Fruit fly (Drosophila melanogaster) whole organism, embryonic: ENCODE results near the gene SrpRbeta.

Source experiments
- CG10209 ChIP-seq: fragments of 200-800 bp; sonication (Bioruptor generic); optimal IDR thresholded peaks from 3 replicates; lab custom pipeline; 2017; ENCODE audit warnings: missing biosample characterization, mild to moderate bottlenecking, missing genetic modification characterization, missing genetic modification reagents
- CG10979 ChIP-seq: fragments of 200-800 bp; sonication (Bioruptor generic); optimal IDR thresholded peaks from 2 replicates; lab custom pipeline; 2018; ENCODE audit warnings: missing biosample characterization, mild to moderate bottlenecking, missing genetic modification characterization, moderate library complexity
- CG11723 ChIP-seq: fragments of 200-800 bp; sonication (Bioruptor generic); optimal IDR thresholded peaks from 2 replicates; lab custom pipeline; 2017; ENCODE audit warnings: missing biosample characterization, mild to moderate bottlenecking, missing genetic modification characterization
- CG14014 ChIP-seq: fragments of 200-800 bp; sonication (Bioruptor generic); IDR thresholded peaks from 2 replicates; pipeline ENCODE4 v1.3.6; 2022; ENCODE audit warnings: missing biosample characterization, missing genetic modification characterization
- CG15269 ChIP-seq: fragments of 200-800 bp; sonication (Bioruptor generic); optimal IDR thresholded peaks from 2 replicates; lab custom pipeline; 2018; ENCODE audit warnings: missing biosample characterization, mild to moderate bottlenecking, missing genetic modification characterization, moderate library complexity
- CG17829 ChIP-seq: fragments of 200-800 bp; optimal IDR thresholded peaks from 2 replicates; lab custom pipeline; 2019; ENCODE audit warnings: missing biosample characterization, mild to moderate bottlenecking, missing genetic modification characterization, moderate library complexity
- CG18619 ChIP-seq: fragments of 200-800 bp; sonication (Bioruptor generic); optimal IDR thresholded peaks from 3 replicates; lab custom pipeline; 2017; ENCODE audit warnings: missing biosample characterization, mild to moderate bottlenecking, missing genetic modification characterization
- CG2116 ChIP-seq: fragments of 200-800 bp; sonication (Bioruptor generic); optimal IDR thresholded peaks from 3 replicates; lab custom pipeline; 2018; ENCODE audit warnings: missing biosample characterization, mild to moderate bottlenecking, missing genetic modification characterization
- CG2120 ChIP-seq: fragments of 200-800 bp; sonication (Bioruptor generic); optimal IDR thresholded peaks from 3 replicates; lab custom pipeline; 2016; ENCODE audit warnings: missing biosample characterization, missing genetic modification characterization
- CG3281 ChIP-seq: fragments of 200-800 bp; sonication (Bioruptor generic); optimal IDR thresholded peaks from 3 replicates; lab custom pipeline; 2017; ENCODE audit warnings: missing biosample characterization, mild to moderate bottlenecking, missing genetic modification characterization
- CG4282 ChIP-seq: fragments of 200-800 bp; sonication (Bioruptor generic); optimal IDR thresholded peaks from 2 replicates; lab custom pipeline; 2016; ENCODE audit warnings: missing biosample characterization, missing genetic modification characterization
- CG5180 ChIP-seq: fragments of 200-800 bp; sonication (Bioruptor generic); optimal IDR thresholded peaks from 3 replicates; lab custom pipeline; 2017; ENCODE audit warnings: missing biosample characterization, missing genetic modification characterization, mild to moderate bottlenecking, moderate library complexity, missing genetic modification reagents
- CG6791 ChIP-seq: fragments of 200-800 bp; sonication (Bioruptor generic); IDR thresholded peaks from 3 replicates; pipeline ENCODE4 v1.3.6; 2022; ENCODE audit warnings: missing biosample characterization, missing genetic modification characterization; ENCODE audit not compliant: partially characterized antibody
- CG7357 ChIP-seq: fragments of 200-800 bp; sonication (Bioruptor generic); IDR thresholded peaks from 3 replicates; pipeline ENCODE4 v1.3.6; 2022; ENCODE audit warnings: missing biosample characterization, missing genetic modification characterization
- CG7839 ChIP-seq: fragments of 200-800 bp; sonication (Bioruptor generic); optimal IDR thresholded peaks from 3 replicates; lab custom pipeline; 2018; ENCODE audit warnings: missing biosample characterization, mild to moderate bottlenecking, missing genetic modification characterization, moderate library complexity
- CG9876 ChIP-seq: fragments of 200-800 bp; sonication (Bioruptor generic); optimal IDR thresholded peaks from 2 replicates; lab custom pipeline; 2016; ENCODE audit warnings: missing biosample characterization, missing genetic modification characterization
- Dek ChIP-seq: fragments of 200-800 bp; sonication (Bioruptor generic); optimal IDR thresholded peaks from 3 replicates; lab custom pipeline; 2019; ENCODE audit warnings: missing biosample characterization, mild to moderate bottlenecking, missing genetic modification characterization, moderate library complexity
- Ets97D ChIP-seq: fragments of 200-800 bp; sonication (Bioruptor generic); optimal IDR thresholded peaks from 3 replicates; lab custom pipeline; 2016; ENCODE audit warnings: missing biosample characterization, missing genetic modification characterization
- Fer2 ChIP-seq: fragments of 200-800 bp; sonication (Bioruptor generic); optimal IDR thresholded peaks from 2 replicates; lab custom pipeline; 2018; ENCODE audit warnings: missing biosample characterization, mild to moderate bottlenecking, missing genetic modification characterization, moderate library complexity
- GATAe ChIP-seq: fragments of 200-800 bp; sonication (Bioruptor generic); conservative IDR thresholded peaks from 2 replicates; pipeline ENCODE4 v1.3.6; 2022; ENCODE audit warnings: missing biosample characterization, missing genetic modification characterization
- Hmx ChIP-seq: fragments of 200-800 bp; sonication (Bioruptor generic); optimal IDR thresholded peaks from 2 replicates; lab custom pipeline; 2016; ENCODE audit warnings: missing biosample characterization, missing genetic modification characterization
- Hr51 ChIP-seq, 2 experiments: fragments of 200-800 bp; sonication (Bioruptor generic); optimal IDR thresholded peaks; 2 replicates in 1 of 2; 3 replicates in 1 of 2; lab custom pipeline; 2016 to 2018; ENCODE audit warnings: missing biosample characterization in 2 of 2, missing genetic modification characterization in 2 of 2, mild to moderate bottlenecking in 1 of 2, moderate library complexity in 1 of 2
- Lpt ChIP-seq: fragments of >200 bp; optimal IDR thresholded peaks from 2 replicates; lab custom pipeline; 2018; ENCODE audit warnings: missing biosample characterization, missing genetic modification characterization
- Mrtf ChIP-seq: fragments of 200-800 bp; sonication (Bioruptor generic); IDR thresholded peaks from 3 replicates; pipeline ENCODE4 v1.3.6; 2022; ENCODE audit warnings: missing biosample characterization, missing genetic modification characterization
- NFAT ChIP-seq: fragments of 200-800 bp; sonication (Bioruptor generic); IDR thresholded peaks from 2 replicates; pipeline ENCODE4 v1.3.6; 2022; ENCODE audit warnings: missing biosample characterization, missing genetic modification characterization
- Optix ChIP-seq: fragments of 200-800 bp; sonication (Bioruptor generic); IDR thresholded peaks from 3 replicates; pipeline ENCODE4 v1.3.6; 2022; ENCODE audit warnings: missing biosample characterization, missing genetic modification characterization
- Rx ChIP-seq: fragments of 200-800 bp; sonication (Bioruptor generic); IDR thresholded peaks from 2 replicates; pipeline ENCODE4 v1.3.6; 2022; ENCODE audit warnings: missing biosample characterization, missing genetic modification characterization
- Scr ChIP-seq: fragments of 200-800 bp; sonication (Bioruptor generic); IDR thresholded peaks from 2 replicates; pipeline ENCODE4 v1.3.6; 2022; ENCODE audit warnings: missing biosample characterization, missing genetic modification characterization; ENCODE audit not compliant: partially characterized antibody
- bcd ChIP-seq: fragments of 200-800 bp; sonication (Bioruptor generic); optimal IDR thresholded peaks from 2 replicates; lab custom pipeline; 2017; ENCODE audit warnings: missing biosample characterization, mild to moderate bottlenecking, missing genetic modification characterization
- bigmax ChIP-seq: fragments of 200-800 bp; sonication (Bioruptor generic); optimal IDR thresholded peaks from 2 replicates; lab custom pipeline; 2018; ENCODE audit warnings: missing biosample characterization, mild to moderate bottlenecking, missing genetic modification characterization
- croc ChIP-seq: fragments of 200-800 bp; sonication (Bioruptor generic); conservative IDR thresholded peaks from 3 replicates; pipeline ENCODE4 v1.3.6; 2022; ENCODE audit warnings: missing biosample characterization, missing genetic modification characterization
- eve ChIP-seq, 2 experiments: fragments of >200 bp; optimal IDR thresholded peaks; 2 replicates each; lab custom pipeline; 2017; ENCODE audit warnings: missing biosample characterization in 2 of 2, missing genetic modification characterization in 2 of 2
- ewg ChIP-seq: fragments of 200-800 bp; sonication (Bioruptor generic); optimal IDR thresholded peaks from 3 replicates; lab custom pipeline; 2017; ENCODE audit warnings: mild to moderate bottlenecking, missing biosample characterization, missing genetic modification reagents, missing genetic modification characterization
- fd102C ChIP-seq: fragments of 200-800 bp; sonication (Bioruptor generic); optimal IDR thresholded peaks from 2 replicates; lab custom pipeline; 2018; ENCODE audit warnings: missing biosample characterization, mild to moderate bottlenecking, missing genetic modification characterization, moderate library complexity
- fu2 ChIP-seq: fragments of 200-800 bp; sonication (Bioruptor generic); optimal IDR thresholded peaks from 2 replicates; lab custom pipeline; 2016; ENCODE audit warnings: missing biosample characterization, missing genetic modification characterization
- gem ChIP-seq: fragments of 200-800 bp; sonication (Bioruptor generic); optimal IDR thresholded peaks from 2 replicates; lab custom pipeline; 2019; ENCODE audit warnings: missing biosample characterization, mild to moderate bottlenecking, missing genetic modification characterization, moderate library complexity
- grau ChIP-seq: fragments of 200-800 bp; optimal IDR thresholded peaks from 3 replicates; lab custom pipeline; 2019; ENCODE audit warnings: missing biosample characterization, mild to moderate bottlenecking, missing genetic modification characterization, moderate library complexity
- gt ChIP-seq: fragments of 200-800 bp; sonication (Bioruptor generic); IDR thresholded peaks from 2 replicates; pipeline ENCODE4 v1.3.6; 2022; ENCODE audit warnings: missing biosample characterization, missing genetic modification characterization
- lbe ChIP-seq: fragments of 200-800 bp; sonication (Bioruptor generic); optimal IDR thresholded peaks from 2 replicates; lab custom pipeline; 2016; ENCODE audit warnings: missing biosample characterization, mild to moderate bottlenecking, missing genetic modification characterization
- nerfin-2 ChIP-seq: fragments of 200-800 bp; sonication (Bioruptor generic); IDR thresholded peaks from 2 replicates; pipeline ENCODE4 v1.3.6; 2022; ENCODE audit warnings: missing biosample characterization, missing genetic modification characterization; ENCODE audit not compliant: partially characterized antibody
- odd ChIP-seq: fragments of 200-800 bp; sonication (Bioruptor generic); optimal IDR thresholded peaks from 2 replicates; lab custom pipeline; 2017; ENCODE audit warnings: missing biosample characterization, mild to moderate bottlenecking, missing genetic modification characterization
- pb ChIP-seq: fragments of 200-800 bp; sonication (Bioruptor generic); optimal IDR thresholded peaks from 3 replicates; lab custom pipeline; 2016; ENCODE audit warnings: missing biosample characterization, missing genetic modification characterization
- ranshi ChIP-seq: fragments of 200-800 bp; sonication (Bioruptor generic); IDR thresholded peaks from 2 replicates; pipeline ENCODE4 v1.3.6; 2022; ENCODE audit warnings: missing biosample characterization, missing genetic modification characterization
- seq ChIP-seq: fragments of 200-800 bp; sonication (Bioruptor generic); IDR thresholded peaks from 2 replicates; pipeline ENCODE4 v1.3.6; 2022; ENCODE audit warnings: missing biosample characterization, missing genetic modification characterization
- shn ChIP-seq: fragments of 200-800 bp; sonication (Bioruptor generic); optimal IDR thresholded peaks from 3 replicates; lab custom pipeline; 2016; ENCODE audit warnings: missing biosample characterization, missing genetic modification characterization
- slp2 ChIP-seq: fragments of 200-800 bp; sonication (Bioruptor generic); optimal IDR thresholded peaks from 2 replicates; lab custom pipeline; 2016; ENCODE audit warnings: missing biosample characterization, missing genetic modification characterization
- unc-4 ChIP-seq: fragments of 200-800 bp; sonication (Bioruptor generic); IDR thresholded peaks from 2 replicates; pipeline ENCODE4 v1.3.6; 2022; ENCODE audit warnings: missing biosample characterization, missing genetic modification characterization; ENCODE audit not compliant: partially characterized antibody
- z ChIP-seq: fragments of 200-800 bp; sonication (Bioruptor generic); IDR thresholded peaks from 3 replicates; pipeline ENCODE4 v1.3.6; 2022; ENCODE audit warnings: missing biosample characterization, missing genetic modification characterization
- zf30C ChIP-seq: fragments of 200-800 bp; sonication (Bioruptor generic); optimal IDR thresholded peaks from 3 replicates; lab custom pipeline; 2018; ENCODE audit warnings: missing biosample characterization, mild to moderate bottlenecking, missing genetic modification characterization
- zfh1 ChIP-seq: fragments of 200-800 bp; sonication (Bioruptor generic); IDR thresholded peaks from 3 replicates; pipeline ENCODE4 v1.3.6; 2022; ENCODE audit warnings: missing biosample characterization, missing genetic modification characterization

SrpRbeta gene

dm6 chr3L:8684419-8685081 lies 35.5 kb downstream of the SrpRbeta start (continued):
- TF ChIP-seq zfh1 (no peak), CG14014 (GFP tag; lab: Robert Waterston, UW) (peak; percentile 38; the same call in 1 of the 2 replicates), Fer2 (no peak), ewg (GFP tag; lab: Kevin White, UChicago) (no peak), z (GFP tag; lab: Robert Waterston, UW) (no peak), CG18619 (GFP tag; lab: Kevin White, UChicago) (no peak), bigmax (no peak), CG10209 (GFP tag; lab: Kevin White, UChicago) (no peak), grau (tag; lab: Kevin White, UChicago) (no peak), Scr (GFP tag; lab: Robert Waterston, UW) (no peak), Hr51 (GFP tag; optimal IDR thresholded peaks at IDR 0.05; lab: Kevin White, UChicago) (no peak), CG11723 (no peak), gem (tag; lab: Kevin White, UChicago) (no peak), CG2116 (GFP tag; lab: Kevin White, UChicago) (no peak), CG17829 (tag; lab: Kevin White, UChicago) (no peak), seq (no peak), CG6791 (no peak), zf30C (GFP tag; lab: Kevin White, UChicago) (no peak), Dek (tag; lab: Kevin White, UChicago) (no peak), fu2 (no peak), gt (no peak), shn (GFP tag; lab: Kevin White, UChicago) (no peak), CG9876 (GFP tag; lab: Kevin White, UChicago) (no peak), CG7839 (no peak), fd102C (GFP tag; lab: Kevin White, UChicago) (no peak), CG3281 (GFP tag; lab: Kevin White, UChicago) (no peak), Optix (no peak), lbe (GFP tag; lab: Kevin White, UChicago) (no peak), CG7357 (no peak), bcd (no peak), Mrtf (GFP tag; lab: Robert Waterston, UW) (no peak), Lpt (GFP tag; lab: Kevin White, UChicago) (no peak), ranshi (no peak), odd (no peak), slp2 (no peak), GATAe (GFP tag; lab: Robert Waterston, UW) (no peak), CG2120 (GFP tag; lab: Kevin White, UChicago) (peak; percentile 19), CG15269 (tag; lab: Kevin White, UChicago) (no peak), NFAT (GFP tag; lab: Robert Waterston, UW) (peak; percentile 50; the same call in 1 of the 2 replicates), Hmx (GFP tag; lab: Kevin White, UChicago) (no peak), CG5180 (GFP tag; lab: Kevin White, UChicago) (no peak), nerfin-2 (GFP tag; lab: Robert Waterston, UW) (no peak), unc-4 (no peak), Rx (GFP tag; lab: Robert Waterston, UW) (no peak), croc (no peak), CG10979 (tag; lab: Kevin White, UChicago) (no peak), CG4282 (GFP tag; lab: Kevin White, UChicago) (no peak), eve (GFP tag; optimal IDR thresholded peaks at IDR 0.05; lab: Kevin White, UChicago) (no peak), Ets97D (GFP tag; lab: Kevin White, UChicago) (no peak), pb (GFP tag; lab: Kevin White, UChicago) (no peak)
